Worm (Caenorhabditis elegans) whole organism, L1 larva: ENCODE measurements around the gene F47G3.4.

Experiments
- Y116A8C.19 ChIP-seq: sonication (generic microtip); optimal IDR thresholded peaks from 2 replicates; lab custom pipeline; 2016; ENCODE audit warnings: missing compliant biosample characterization, missing genetic modification characterization, borderline replicate concordance
- alr-1 ChIP-seq: fragments of 200-800 bp; sonication (Bioruptor generic); optimal IDR thresholded peaks from 2 replicates; lab custom pipeline; 2018; ENCODE audit warnings: borderline replicate concordance, mild to moderate bottlenecking, missing genetic modification characterization, missing compliant biosample characterization
- ama-1 ChIP-seq: fragments of 150-350 bp; optimal IDR thresholded peaks from 2 replicates; lab custom pipeline; 2014
- blmp-1 ChIP-seq: fragments of 150-350 bp; optimal IDR thresholded peaks from 2 replicates; lab custom pipeline; 2014; ENCODE audit warnings: missing biosample characterization, missing genetic modification characterization
- ceh-8 ChIP-seq: fragments of 200-800 bp; sonication (Bioruptor generic); optimal IDR thresholded peaks from 2 replicates; lab custom pipeline; 2018; ENCODE audit warnings: mild to moderate bottlenecking, missing genetic modification characterization, moderate library complexity, missing compliant biosample characterization
- ceh-82 ChIP-seq, 3 experiments: fragments of 150-350 bp in 1 of 3; sonication (generic microtip) in 2 of 3; optimal IDR thresholded peaks; 2 replicates each; lab custom pipeline; 2014 to 2017; ENCODE audit warnings: missing biosample characterization in 3 of 3, missing genetic modification characterization in 3 of 3
- ceh-88 ChIP-seq: fragments of 200-800 bp; sonication (Bioruptor generic); IDR thresholded peaks from 2 replicates; pipeline ENCODE4 v1.3.6; 2022; ENCODE audit warnings: missing genetic modification characterization, missing compliant biosample characterization
- ces-1 ChIP-seq: fragments of 150-350 bp; optimal IDR thresholded peaks from 2 replicates; lab custom pipeline; 2014; ENCODE audit warnings: missing biosample characterization, missing genetic modification reagents, missing genetic modification characterization
- dpl-1 ChIP-seq, 3 experiments: fragments of 150-350 bp in 2 of 3; sonication (generic microtip) in 1 of 3; optimal IDR thresholded peaks; 2 replicates each; lab custom pipeline; 2014 to 2017; ENCODE audit warnings: missing biosample characterization in 3 of 3, missing genetic modification characterization in 3 of 3, missing genetic modification reagents in 3 of 3
- dsc-1 ChIP-seq: sonication (generic microtip); optimal IDR thresholded peaks from 2 replicates; lab custom pipeline; 2016; ENCODE audit warnings: mild to moderate bottlenecking, missing genetic modification characterization, missing compliant biosample characterization
- efl-1 ChIP-seq, 4 experiments: fragments of 150-350 bp; optimal IDR thresholded peaks in 3 of 4; peaks in 1 of 4; 1 replicate in 1 of 4; 2 replicates in 3 of 4; lab custom pipeline; 2014; ENCODE audit warnings: missing biosample characterization in 2 of 4, missing genetic modification characterization in 2 of 4, missing genetic modification reagents in 2 of 4
- egl-13 ChIP-seq: sonication (generic microtip); optimal IDR thresholded peaks from 2 replicates; lab custom pipeline; 2016; ENCODE audit warnings: missing genotype, missing genetic modification reagents, missing genetic modification characterization, missing compliant biosample characterization
- elt-2 ChIP-seq: sonication (generic microtip); optimal IDR thresholded peaks from 2 replicates; lab custom pipeline; 2016; ENCODE audit warnings: missing genetic modification characterization, mild to moderate bottlenecking, inconsistent platforms, missing compliant biosample characterization, missing genetic modification reagents
- elt-3 ChIP-seq, 6 experiments: fragments of 150-350 bp in 1 of 6; sonication (generic microtip); optimal IDR thresholded peaks; 2 replicates each; lab custom pipeline; 2017 to 2018; ENCODE audit warnings: missing biosample characterization in 6 of 6, missing genetic modification characterization in 6 of 6, inconsistent platforms in 1 of 6
- ets-5 ChIP-seq: fragments of 200-800 bp; sonication (Bioruptor generic); IDR thresholded peaks from 2 replicates; pipeline ENCODE4 v1.3.6; 2022; ENCODE audit warnings: missing genetic modification characterization, missing compliant biosample characterization
- fkh-10 ChIP-seq: sonication (generic microtip); optimal IDR thresholded peaks from 2 replicates; lab custom pipeline; 2017; ENCODE audit warnings: missing biosample characterization, missing genetic modification reagents, missing genetic modification characterization
- fkh-4 ChIP-seq: sonication (generic microtip); optimal IDR thresholded peaks from 2 replicates; lab custom pipeline; 2016; ENCODE audit warnings: missing compliant biosample characterization, missing genetic modification characterization, borderline replicate concordance
- fos-1 ChIP-seq: fragments of 150-350 bp; optimal IDR thresholded peaks from 2 replicates; lab custom pipeline; 2014; ENCODE audit warnings: missing biosample characterization, missing genetic modification characterization
- grh-1 ChIP-seq: fragments of 200-800 bp; sonication (Bioruptor generic); IDR thresholded peaks from 2 replicates; pipeline ENCODE4 v1.3.6; 2022; ENCODE audit warnings: missing genetic modification reagents, missing genetic modification characterization, missing compliant biosample characterization
- irx-1 ChIP-seq: sonication (generic microtip); optimal IDR thresholded peaks from 2 replicates; lab custom pipeline; 2016; ENCODE audit warnings: missing genetic modification characterization, missing compliant biosample characterization
- isw-1 ChIP-seq: fragments of 200-800 bp; sonication (Bioruptor generic); IDR thresholded peaks from 2 replicates; pipeline ENCODE4 v1.3.6; 2022; ENCODE audit warnings: missing genetic modification characterization, missing compliant biosample characterization
- lin-14 ChIP-seq: fragments of 200-800 bp; sonication (Bioruptor generic); optimal IDR thresholded peaks from 2 replicates; lab custom pipeline; 2018; ENCODE audit warnings: mild to moderate bottlenecking, missing genetic modification characterization, moderate library complexity, missing compliant biosample characterization
- lin-35 ChIP-seq, 2 experiments: fragments of 150-350 bp; optimal IDR thresholded peaks; 2 replicates each; lab custom pipeline; 2014; ENCODE audit warnings: missing biosample characterization in 2 of 2, missing genetic modification characterization in 2 of 2, missing genetic modification reagents in 2 of 2
- lir-3 ChIP-seq: sonication (generic microtip); optimal IDR thresholded peaks from 2 replicates; lab custom pipeline; 2016; ENCODE audit warnings: mild to moderate bottlenecking, missing genetic modification characterization, moderate library complexity, missing compliant biosample characterization; ENCODE audit not compliant: poor library complexity
- lsy-2 ChIP-seq, 2 experiments: fragments of 150-350 bp; optimal IDR thresholded peaks; 2 replicates each; lab custom pipeline; 2014; ENCODE audit warnings: missing biosample characterization in 2 of 2, missing genetic modification characterization in 2 of 2
- mab-9 ChIP-seq: fragments of 200-800 bp; sonication (Bioruptor generic); IDR thresholded peaks from 2 replicates; pipeline ENCODE4 v1.3.6; 2022; ENCODE audit warnings: missing genetic modification reagents, missing genetic modification characterization, missing compliant biosample characterization
- mep-1 ChIP-seq: fragments of 150-350 bp; optimal IDR thresholded peaks from 2 replicates; lab custom pipeline; 2014; ENCODE audit warnings: missing biosample characterization, missing genetic modification characterization
- nhr-11 ChIP-seq: fragments of 150-350 bp; optimal IDR thresholded peaks from 2 replicates; lab custom pipeline; 2014; ENCODE audit warnings: missing biosample characterization, missing genetic modification characterization
- nhr-28 ChIP-seq: fragments of 150-350 bp; optimal IDR thresholded peaks from 2 replicates; lab custom pipeline; 2014; ENCODE audit warnings: missing biosample characterization, missing genetic modification characterization
- nhr-77 ChIP-seq: fragments of 150-350 bp; optimal IDR thresholded peaks from 2 replicates; lab custom pipeline; 2014; ENCODE audit warnings: missing biosample characterization, missing genetic modification characterization
- nhr-84 ChIP-seq: sonication (generic microtip); optimal IDR thresholded peaks from 2 replicates; lab custom pipeline; 2017; ENCODE audit warnings: missing biosample characterization, missing genetic modification characterization
- nhr-85 ChIP-seq: sonication (generic microtip); peaks from one replicate; lab custom pipeline; 2016; ENCODE audit warnings: missing genetic modification characterization, inconsistent platforms, missing compliant biosample characterization
- pag-3 ChIP-seq: sonication (generic microtip); optimal IDR thresholded peaks from 2 replicates; lab custom pipeline; 2017; ENCODE audit warnings: missing genetic modification characterization, mild to moderate bottlenecking, missing compliant biosample characterization, antibody characterized with exemption, borderline replicate concordance; ENCODE audit not compliant: insufficient read depth
- skn-1 ChIP-seq: fragments of 150-350 bp; optimal IDR thresholded peaks from 2 replicates; lab custom pipeline; 2014; ENCODE audit warnings: missing biosample characterization, missing genetic modification characterization
- snpc-4 ChIP-seq: fragments of 150-350 bp; optimal IDR thresholded peaks from 2 replicates; lab custom pipeline; 2014; ENCODE audit warnings: missing biosample characterization, missing genetic modification characterization
- sptf-1 ChIP-seq: fragments of 150-350 bp; optimal IDR thresholded peaks from 2 replicates; lab custom pipeline; 2014; ENCODE audit warnings: missing biosample characterization, missing genetic modification characterization
- swsn-7 ChIP-seq: sonication (generic microtip); optimal IDR thresholded peaks from 2 replicates; lab custom pipeline; 2016; ENCODE audit warnings: missing genetic modification characterization, missing compliant biosample characterization
- tlp-1 ChIP-seq: fragments of 150-350 bp; optimal IDR thresholded peaks from 2 replicates; lab custom pipeline; 2014; ENCODE audit warnings: missing biosample characterization, missing genetic modification characterization
- unc-130 ChIP-seq: fragments of 150-350 bp; optimal IDR thresholded peaks from 2 replicates; lab custom pipeline; 2017; ENCODE audit warnings: missing biosample characterization, missing genetic modification characterization, inconsistent platforms
- unc-98 ChIP-seq: fragments of 200-800 bp; sonication (Bioruptor generic); IDR thresholded peaks from 2 replicates; pipeline ENCODE4 v1.3.6; 2022; ENCODE audit warnings: missing genetic modification characterization, missing compliant biosample characterization
- vab-15 ChIP-seq: sonication (generic microtip); optimal IDR thresholded peaks from 2 replicates; lab custom pipeline; 2017; ENCODE audit warnings: missing genotype, mild to moderate bottlenecking, missing genetic modification characterization, missing compliant biosample characterization
- zag-1 ChIP-seq: fragments of 150-350 bp; optimal IDR thresholded peaks from 2 replicates; lab custom pipeline; 2014; ENCODE audit warnings: missing biosample characterization, missing genetic modification characterization
- zip-4 ChIP-seq: fragments of 200-800 bp; sonication (Bioruptor generic); optimal IDR thresholded peaks from 2 replicates; lab custom pipeline; 2018; ENCODE audit warnings: mild to moderate bottlenecking, missing genetic modification characterization, moderate library complexity, missing compliant biosample characterization

F47G3.4 gene

DNA sequence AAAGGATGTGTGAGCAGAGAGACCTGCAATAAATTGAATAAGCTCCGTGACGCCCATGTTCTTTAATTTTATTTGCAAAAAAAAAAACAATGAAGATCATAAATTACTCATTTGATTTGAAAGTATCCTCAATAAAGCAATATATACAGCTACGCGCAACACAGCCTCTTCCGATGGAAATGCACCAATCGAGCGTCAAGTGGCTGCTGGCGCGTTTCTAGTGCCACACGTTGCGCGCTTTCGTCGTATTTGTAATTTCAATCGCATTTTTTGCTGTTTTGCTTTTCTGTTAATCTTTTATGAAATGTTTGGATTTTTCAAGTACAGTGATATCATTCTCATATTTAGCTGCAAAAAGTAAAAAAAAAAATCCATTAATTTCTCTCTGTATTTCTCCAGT, 845 bp downstream of the F47G3.4 start (continued):
- no peak for TF ChIP-seq pag-3 (tag; lab: Kevin White, UChicago)
- no peak for TF ChIP-seq ama-1 (lab: Kevin White, UChicago)
- TF ChIP-seq blmp-1, result peak; percentile 32
- no peak for TF ChIP-seq ets-5 (GFP tag; lab: Robert Waterston, UW)
- TF ChIP-seq dsc-1 (tag; lab: Kevin White, UChicago), result peak; percentile 57
- TF ChIP-seq ces-1, result no peak
- TF ChIP-seq ceh-82 (tag; optimal IDR thresholded peaks at IDR 0.05; lab: Kevin White, UChicago), result peak; percentile 35 to 40 (median 39)
- no peak for TF ChIP-seq lir-3 (tag; lab: Kevin White, UChicago)
- TF ChIP-seq Y116A8C.19 (tag; lab: Kevin White, UChicago), result no peak
- TF ChIP-seq zip-4 (GFP tag; lab: Kevin White, UChicago), result peak; percentile 0
- TF ChIP-seq egl-13 (tag; lab: Kevin White, UChicago), result no peak
- peak; percentile 75 for TF ChIP-seq swsn-7
- TF ChIP-seq unc-130, result no peak
- TF ChIP-seq elt-2, result peak; percentile 0
- TF ChIP-seq zag-1 (tag; lab: Kevin White, UChicago), result no peak
- peak in 2 of 3 experiments; percentile 57 to 63 for TF ChIP-seq dpl-1 (GFP tag; optimal IDR thresholded peaks at IDR 0.05; lab: Kevin White, UChicago)
- peak; percentile 78 for TF ChIP-seq nhr-85 (tag; lab: Kevin White, UChicago)
- no peak for TF ChIP-seq ceh-88
- 0 out of 2 replicates have a peak, but pooled peaks have one; percentile 5 for TF ChIP-seq grh-1
- TF ChIP-seq lin-35 (GFP tag; optimal IDR thresholded peaks at IDR 0.05; lab: Kevin White, UChicago), result peak; percentile 59 to 77
- peak; percentile 58 for TF ChIP-seq snpc-4 (tag; lab: Kevin White, UChicago)
- TF ChIP-seq ceh-8, result no peak
- no peak for TF ChIP-seq fkh-10 (GFP tag; lab: Kevin White, UChicago)
- TF ChIP-seq nhr-11 (tag; lab: Kevin White, UChicago), result no peak
- TF ChIP-seq mab-9 (GFP tag; lab: Robert Waterston, UW), result no peak
- no peak for TF ChIP-seq vab-15 (tag; lab: Kevin White, UChicago)
- TF ChIP-seq tlp-1 (tag; lab: Kevin White, UChicago), result no peak
- no peak for TF ChIP-seq fos-1 (tag; lab: Kevin White, UChicago)
- no peak for TF ChIP-seq nhr-77 (tag; lab: Kevin White, UChicago)
- peak; percentile 51 for TF ChIP-seq mep-1 (tag; lab: Kevin White, UChicago)
- peak; percentile 6 to 41 for TF ChIP-seq efl-1 (optimal IDR thresholded peaks at IDR 0.05; lab: Kevin White, UChicago)
- peak; percentile 54 to 86 for TF ChIP-seq efl-1 (GFP tag; optimal IDR thresholded peaks at IDR 0.05 in 1 of 2; lab: Kevin White, UChicago)
- TF ChIP-seq nhr-28 (tag; lab: Kevin White, UChicago), result no peak
- TF ChIP-seq isw-1 (GFP tag; lab: Robert Waterston, UW), result peak; percentile 34
- TF ChIP-seq unc-98 (GFP tag; lab: Robert Waterston, UW), result no peak
- TF ChIP-seq skn-1 (tag; lab: Kevin White, UChicago), result peak; percentile 72
- TF ChIP-seq fkh-4, result no peak
- no peak for TF ChIP-seq alr-1 (tag; lab: Kevin White, UChicago)
- TF ChIP-seq irx-1, result peak; percentile 14
- TF ChIP-seq lsy-2 (tag; optimal IDR thresholded peaks at IDR 0.05; lab: Kevin White, UChicago), result peak; percentile 73 to 74
- TF ChIP-seq sptf-1, result no peak
- TF ChIP-seq, all 84 proteins: peak for 34

DNA sequence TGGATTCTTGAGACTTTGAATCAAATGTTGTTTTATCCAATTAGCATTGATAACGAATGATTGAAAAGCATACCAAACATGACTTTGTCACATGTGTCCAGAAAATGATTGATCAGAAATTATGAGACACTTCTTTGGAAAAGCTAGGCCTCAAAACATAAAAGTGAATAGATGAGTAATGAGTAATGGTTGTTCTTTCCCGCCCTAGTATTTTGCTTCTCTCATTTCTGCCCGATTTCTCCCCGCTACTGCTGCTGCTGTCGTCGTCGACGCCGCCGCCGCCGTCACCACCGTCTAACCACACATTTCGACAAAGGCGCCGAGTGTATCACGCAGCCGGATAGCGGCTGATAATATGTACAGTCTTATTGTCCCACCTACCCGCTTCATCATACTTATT, 4.1 kb downstream of the F47G3.4 start, which contains the start of gene F47G3.1:
Gene F47G3.1, plus strand, starts transcription at position 301 of the 400 bp plus-strand sequence.
- peak; percentile 61 for TF ChIP-seq nhr-85 (tag; lab: Kevin White, UChicago)
- no peak for TF ChIP-seq lin-14 (GFP tag; lab: Kevin White, UChicago)
- TF ChIP-seq nhr-84 (tag; lab: Kevin White, UChicago), result no peak
- TF ChIP-seq blmp-1, result peak; percentile 39
- TF ChIP-seq elt-3 (tag; optimal IDR thresholded peaks at IDR 0.05; lab: Kevin White, UChicago), result peak in 1 of 6 experiments; percentile 9
